Worm (Caenorhabditis elegans): ENCODE data around the gene T13C2.2.

T13C2.2 gene

DNA sequence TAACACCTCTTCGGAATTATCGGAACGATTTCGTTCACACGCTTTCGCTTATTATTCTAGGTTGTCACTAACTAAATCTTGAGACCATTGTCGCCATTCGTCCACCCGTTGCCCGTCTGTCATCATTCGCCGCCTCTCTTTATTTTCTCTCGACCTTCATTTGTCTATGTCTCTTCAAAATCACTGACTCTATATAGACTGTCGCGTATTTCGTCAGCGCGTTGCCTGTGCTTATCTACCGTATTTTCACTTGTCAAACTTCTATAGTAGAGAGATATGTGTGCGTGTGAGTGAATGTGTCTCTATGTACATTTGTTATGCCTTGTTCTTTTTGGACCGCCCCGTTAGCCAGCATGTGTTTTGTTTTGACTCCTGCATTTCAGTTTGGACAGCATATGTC is 37.1 kb downstream of the T13C2.2 start (continued):
- TF ChIP-seq nhr-42 (GFP tag; IDR thresholded peaks at IDR 0.05) (no peak), snpc-4 (tag; optimal IDR thresholded peaks at IDR 0.05) (no peak), snpc-1.2 (GFP tag; IDR thresholded peaks at IDR 0.05) (no peak), egl-27 (tag; optimal IDR thresholded peaks at IDR 0.05) (no peak), ceh-28 (tag; optimal IDR thresholded peaks at IDR 0.05) (no peak), cey-2 (tag; optimal IDR thresholded peaks at IDR 0.05; ENCODE audit: borderline replicate concordance, insufficient read depth) (no peak), lir-3 (tag; optimal IDR thresholded peaks at IDR 0.05) (no peak), unc-62 (GFP tag; optimal IDR thresholded peaks at IDR 0.05 in 1 of 2) (peak in 1 of 2 experiments; percentile 99), unc-62 (tag; optimal IDR thresholded peaks at IDR 0.05) (no peak), ctbp-1 (GFP tag; IDR thresholded peaks at IDR 0.05) (no peak), fos-1 (tag; optimal IDR thresholded peaks at IDR 0.05) (no peak), mes-2 (tag; optimal IDR thresholded peaks at IDR 0.05; ENCODE audit: poor library complexity, severe bottlenecking) (peak; percentile 10), fkh-10 (GFP tag; optimal IDR thresholded peaks at IDR 0.05) (no peak), Y48G9A.11 (GFP tag; IDR thresholded peaks at IDR 0.05) (no peak), dve-1 (tag; optimal IDR thresholded peaks at IDR 0.05; ENCODE audit: insufficient read depth) (peak; percentile 66), gei-8 (GFP tag; optimal IDR thresholded peaks at IDR 0.05) (no peak), vab-7 (GFP tag; IDR thresholded peaks at IDR 0.05) (no peak), ceh-62 (tag; optimal IDR thresholded peaks at IDR 0.05) (no peak), nhr-41 (GFP tag; IDR thresholded peaks at IDR 0.05) (no peak), sdz-12 (GFP tag; optimal IDR thresholded peaks at IDR 0.05) (no peak), mxl-2 (GFP tag; conservative IDR thresholded peaks at IDR 0.05) (no peak)

- peak in 1 of 2 experiments; percentile 99 for TF ChIP-seq unc-62 (GFP tag; optimal IDR thresholded peaks at IDR 0.05 in 1 of 2)
- TF ChIP-seq unc-62 (tag; optimal IDR thresholded peaks at IDR 0.05): no peak
- no peak for TF ChIP-seq pha-4 (GFP tag; IDR thresholded peaks at IDR 0.05)
- TF ChIP-seq pha-4 (tag; optimal IDR thresholded peaks at IDR 0.05): no peak
- no peak for TF ChIP-seq zag-1 (tag; optimal IDR thresholded peaks at IDR 0.05)
- no peak for TF ChIP-seq zfp-3 (GFP tag; conservative IDR thresholded peaks at IDR 0.05)
- no peak for TF ChIP-seq mdt-29 (GFP tag; IDR thresholded peaks at IDR 0.05)
- TF ChIP-seq cey-2 (tag; optimal IDR thresholded peaks at IDR 0.05; ENCODE audit: borderline replicate concordance, insufficient read depth): no peak
- no peak for TF ChIP-seq ceh-28 (tag; optimal IDR thresholded peaks at IDR 0.05)
- TF ChIP-seq dve-1 (tag; optimal IDR thresholded peaks at IDR 0.05; ENCODE audit: insufficient read depth): peak; percentile 22
- no peak for TF ChIP-seq daf-16 (GFP tag; optimal IDR thresholded peaks at IDR 0.05)
- no peak for TF ChIP-seq daf-16 (tag; optimal IDR thresholded peaks at IDR 0.05)
- no peak for TF ChIP-seq snpc-1.2 (GFP tag; IDR thresholded peaks at IDR 0.05)
- no peak for TF ChIP-seq snpc-4 (tag; optimal IDR thresholded peaks at IDR 0.05)
- TF ChIP-seq skn-1 (tag; optimal IDR thresholded peaks at IDR 0.05): no peak
- peak; percentile 49 for TF ChIP-seq mxl-3 (GFP tag; optimal IDR thresholded peaks at IDR 0.05)
- peak; percentile 51 for TF ChIP-seq hlh-11 (tag; optimal IDR thresholded peaks at IDR 0.05)
- TF ChIP-seq daf-12 (tag; optimal IDR thresholded peaks at IDR 0.05): no peak
- TF ChIP-seq hlh-30 (tag; optimal IDR thresholded peaks at IDR 0.05; ENCODE audit: insufficient read depth): peak; percentile 83
- no peak for TF ChIP-seq ama-1 (optimal IDR thresholded peaks at IDR 0.05)
- no peak for TF ChIP-seq ceh-32 (tag; optimal IDR thresholded peaks at IDR 0.05; ENCODE audit: poor library complexity)
- TF ChIP-seq nhr-28 (tag; optimal IDR thresholded peaks at IDR 0.05): peak; percentile 38
- TF ChIP-seq T26A8.4 (GFP tag; IDR thresholded peaks at IDR 0.05): no peak
- no peak for TF ChIP-seq ZK337.2 (GFP tag; IDR thresholded peaks at IDR 0.05)
- TF ChIP-seq nhr-111 (GFP tag; optimal IDR thresholded peaks at IDR 0.05): no peak
- TF ChIP-seq F49E8.2 (tag; optimal IDR thresholded peaks at IDR 0.05; ENCODE audit: borderline replicate concordance): no peak
- no peak for TF ChIP-seq unc-130 (GFP tag; optimal IDR thresholded peaks at IDR 0.05)
- TF ChIP-seq aly-2 (tag; optimal IDR thresholded peaks at IDR 0.05): no peak
- TF ChIP-seq lin-39 (tag; optimal IDR thresholded peaks at IDR 0.05): no peak
- TF ChIP-seq daf-8 (GFP tag; IDR thresholded peaks at IDR 0.05): no peak
- no peak for TF ChIP-seq lin-1 (GFP tag; IDR thresholded peaks at IDR 0.05)
- no peak for TF ChIP-seq zip-2 (tag; optimal IDR thresholded peaks at IDR 0.05)
- no peak for TF ChIP-seq F26F4.8 (GFP tag; conservative IDR thresholded peaks at IDR 0.05)
- no peak for TF ChIP-seq ces-1 (GFP tag; optimal IDR thresholded peaks at IDR 0.05)
- TF ChIP-seq sdz-12 (GFP tag; optimal IDR thresholded peaks at IDR 0.05): no peak
- no peak for TF ChIP-seq R02D3.7 (tag; optimal IDR thresholded peaks at IDR 0.05)
- peak in 1 of 2 experiments; percentile 32 for TF ChIP-seq mdl-1 (tag; optimal IDR thresholded peaks at IDR 0.05)
Measured at ce11 chrII:6830012-6830411, 38.0 kb downstream of the T13C2.2 start.
